6 fruit fly cellular contexts compared by ENCODE assay signal in the genomic region with DNA sequence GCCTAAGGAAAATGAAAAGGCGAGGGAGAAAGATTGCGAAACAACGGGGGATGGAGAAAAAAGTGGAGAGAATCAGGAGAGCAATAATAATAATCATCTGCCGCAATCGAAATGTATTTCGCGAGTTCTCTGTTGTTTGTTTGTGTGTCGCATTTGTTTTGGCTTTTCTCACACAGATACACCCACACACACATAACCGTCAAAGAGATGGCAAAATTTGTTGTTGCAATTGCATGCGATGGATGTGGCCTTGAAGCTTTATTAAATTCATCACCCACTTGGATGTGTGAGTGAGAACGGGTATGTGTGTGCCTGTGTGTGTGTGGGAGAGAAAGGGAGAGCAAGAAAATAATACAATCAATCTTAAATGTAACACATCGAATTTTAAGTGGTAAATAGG.
TF ChIP-seq lines count a peak whose summit lies in the region.

No protein-coding gene starts in this region.

- TF ChIP-seq CTCF in whole organism, embryonic (GFP tag; optimal IDR thresholded peaks at IDR 0.05; lab: Kevin White, UChicago): no peak

TF ChIP-seq in whole organism, 6 proteins besides CTCF, POLR2A, EP300 and RAD21:
- TF ChIP-seq usp (GFP tag; optimal IDR thresholded peaks at IDR 0.05; lab: Kevin White, UChicago) (no peak), Dll (optimal IDR thresholded peaks at IDR 0.05; lab: Kevin White, UChicago) (peak; percentile 52), CG8478 (optimal IDR thresholded peaks at IDR 0.05; lab: Kevin White, UChicago) (no peak), pan (optimal IDR thresholded peaks at IDR 0.05; lab: Kevin White, UChicago) (no peak), psq (optimal IDR thresholded peaks at IDR 0.05; lab: Kevin White, UChicago) (no peak), EcR (GFP tag; optimal IDR thresholded peaks at IDR 0.05; lab: Kevin White, UChicago) (no peak)

TF ChIP-seq in whole organism, adult, 20 proteins besides CTCF, POLR2A, EP300 and RAD21:
- TF ChIP-seq cic (GFP tag; optimal IDR thresholded peaks at IDR 0.05; lab: Kevin White, UChicago) (peak; percentile 52), kay (GFP tag; lab: Kevin White, UChicago; ENCODE audit: borderline replicate concordance) (peak; percentile 97), Mnt (GFP tag; optimal IDR thresholded peaks at IDR 0.05; lab: Kevin White, UChicago) (no peak)

TF ChIP-seq in whole organism, embryonic, 481 proteins besides CTCF, POLR2A, EP300 and RAD21 (continues in another document):
- TF ChIP-seq CG31365 (tag; optimal IDR thresholded peaks at IDR 0.05; lab: Kevin White, UChicago) (no peak), CG12071 (GFP tag; optimal IDR thresholded peaks at IDR 0.05; lab: Kevin White, UChicago) (no peak), CG9727 (GFP tag; optimal IDR thresholded peaks at IDR 0.05; lab: Kevin White, UChicago) (no peak), CG5953 (GFP tag; IDR thresholded peaks at IDR 0.05; lab: Robert Waterston, UW) (no peak), hb (GFP tag; IDR thresholded peaks at IDR 0.05; lab: Robert Waterston, UW; ENCODE audit: partially characterized antibody) (no peak), jumu (GFP tag; optimal IDR thresholded peaks at IDR 0.05; lab: Kevin White, UChicago) (no peak), emc (GFP tag; optimal IDR thresholded peaks at IDR 0.05; lab: Kevin White, UChicago) (no peak), CG4282 (GFP tag; optimal IDR thresholded peaks at IDR 0.05; lab: Kevin White, UChicago) (no peak), sens (GFP tag; lab: Kevin White, UChicago) (no peak), Trl (optimal IDR thresholded peaks at IDR 0.05; lab: Kevin White, UChicago) (peak in 1 of 2 experiments; percentile 16), Trl (GFP tag; optimal IDR thresholded peaks at IDR 0.05; lab: Kevin White, UChicago) (no peak), fd96Cb (tag; optimal IDR thresholded peaks at IDR 0.05; lab: Kevin White, UChicago) (no peak), bigmax (GFP tag; optimal IDR thresholded peaks at IDR 0.05; lab: Kevin White, UChicago) (no peak), CG9817 (tag; optimal IDR thresholded peaks at IDR 0.05; lab: Kevin White, UChicago) (no peak), Lim3 (GFP tag; IDR thresholded peaks at IDR 0.05; lab: Robert Waterston, UW) (no peak), Dll (GFP tag; IDR thresholded peaks at IDR 0.05; lab: Robert Waterston, UW; ENCODE audit: partially characterized antibody) (no peak), ab (GFP tag; optimal IDR thresholded peaks at IDR 0.05; lab: Kevin White, UChicago) (no peak), CG17328 (GFP tag; IDR thresholded peaks at IDR 0.05; lab: Robert Waterston, UW) (no peak), CG14710 (tag; optimal IDR thresholded peaks at IDR 0.05; lab: Kevin White, UChicago) (no peak), zfh1 (GFP tag; IDR thresholded peaks at IDR 0.05; lab: Robert Waterston, UW) (no peak), ftz-f1 (GFP tag; optimal IDR thresholded peaks at IDR 0.05; lab: Kevin White, UChicago) (peak; percentile 52)

TF ChIP-seq in whole organism, prepupa, 60 proteins besides CTCF, POLR2A, EP300 and RAD21:
- TF ChIP-seq eg (GFP tag; IDR thresholded peaks at IDR 0.05; lab: Robert Waterston, UW) (no peak), CG6792 (GFP tag; optimal IDR thresholded peaks at IDR 0.05; lab: Kevin White, UChicago) (no peak), CG15336 (GFP tag; IDR thresholded peaks at IDR 0.05; lab: Robert Waterston, UW) (no peak), Sox14 (GFP tag; optimal IDR thresholded peaks at IDR 0.05; lab: Kevin White, UChicago) (peak; percentile 9), vri (GFP tag; optimal IDR thresholded peaks at IDR 0.05; lab: Kevin White, UChicago) (peak; percentile 23), CG9139 (GFP tag; optimal IDR thresholded peaks at IDR 0.05; lab: Kevin White, UChicago) (no peak), dac (GFP tag; optimal IDR thresholded peaks at IDR 0.05; lab: Kevin White, UChicago) (no peak), acj6 (GFP tag; optimal IDR thresholded peaks at IDR 0.05; lab: Kevin White, UChicago) (no peak), svp (GFP tag; lab: Kevin White, UChicago) (peak; percentile 64), net (GFP tag; optimal IDR thresholded peaks at IDR 0.05; lab: Kevin White, UChicago) (no peak)

TF ChIP-seq in whole organism, pupa, 21 proteins besides CTCF, POLR2A, EP300 and RAD21:
- TF ChIP-seq Pif1A (GFP tag; optimal IDR thresholded peaks at IDR 0.05; lab: Kevin White, UChicago) (no peak), EcR (GFP tag; optimal IDR thresholded peaks at IDR 0.05; lab: Kevin White, UChicago) (peak; percentile 36)

TF ChIP-seq in whole organism, wandering third instar larva, 38 proteins besides CTCF, POLR2A, EP300 and RAD21:
- TF ChIP-seq Abd-B (GFP tag; optimal IDR thresholded peaks at IDR 0.05; lab: Kevin White, UChicago): no peak
- TF ChIP-seq CG9705 (GFP tag; optimal IDR thresholded peaks at IDR 0.05; lab: Kevin White, UChicago): no peak
- no peak for TF ChIP-seq sv (GFP tag; optimal IDR thresholded peaks at IDR 0.05; lab: Kevin White, UChicago)
- TF ChIP-seq rgr (GFP tag; optimal IDR thresholded peaks at IDR 0.05; lab: Kevin White, UChicago): no peak
- no peak for TF ChIP-seq usp (GFP tag; optimal IDR thresholded peaks at IDR 0.05; lab: Kevin White, UChicago)
- TF ChIP-seq Hnf4 (GFP tag; optimal IDR thresholded peaks at IDR 0.05; lab: Kevin White, UChicago): no peak
- TF ChIP-seq Dif (GFP tag; optimal IDR thresholded peaks at IDR 0.05; lab: Kevin White, UChicago; ENCODE audit: partially characterized antibody): peak; percentile 37
- TF ChIP-seq Hr83 (GFP tag; optimal IDR thresholded peaks at IDR 0.05; lab: Kevin White, UChicago; ENCODE audit: poor library complexity, severe bottlenecking): no peak
- TF ChIP-seq sage (GFP tag; optimal IDR thresholded peaks at IDR 0.05; lab: Kevin White, UChicago): peak; percentile 30
- no peak for TF ChIP-seq tai (GFP tag; optimal IDR thresholded peaks at IDR 0.05; lab: Kevin White, UChicago)
- no peak for TF ChIP-seq pan (optimal IDR thresholded peaks at IDR 0.05; lab: Kevin White, UChicago)
- TF ChIP-seq dl (GFP tag; optimal IDR thresholded peaks at IDR 0.05; lab: Kevin White, UChicago; ENCODE audit: insufficient read depth in 1 of 2, partially characterized antibody in 2 of 2): peak; percentile 8 to 15
- no peak for TF ChIP-seq dmrt93B (GFP tag; optimal IDR thresholded peaks at IDR 0.05; lab: Kevin White, UChicago)
- peak; percentile 37 for TF ChIP-seq h (GFP tag; optimal IDR thresholded peaks at IDR 0.05; lab: Kevin White, UChicago)
- TF ChIP-seq Dfd (GFP tag; optimal IDR thresholded peaks at IDR 0.05; lab: Kevin White, UChicago): no peak
- TF ChIP-seq Myc (optimal IDR thresholded peaks at IDR 0.05; lab: Kevin White, UChicago): no peak
- no peak for TF ChIP-seq CrebA (GFP tag; optimal IDR thresholded peaks at IDR 0.05; lab: Kevin White, UChicago; ENCODE audit: borderline replicate concordance)
- no peak for TF ChIP-seq lola (GFP tag; optimal IDR thresholded peaks at IDR 0.05; lab: Kevin White, UChicago)
- TF ChIP-seq dsf (GFP tag; optimal IDR thresholded peaks at IDR 0.05; lab: Kevin White, UChicago; ENCODE audit: borderline replicate concordance): no peak
- TF ChIP-seq br (GFP tag; optimal IDR thresholded peaks at IDR 0.05; lab: Kevin White, UChicago): no peak
- TF ChIP-seq OdsH (GFP tag; optimal IDR thresholded peaks at IDR 0.05; lab: Kevin White, UChicago): no peak
- no peak for TF ChIP-seq Hr78 (GFP tag; optimal IDR thresholded peaks at IDR 0.05; lab: Kevin White, UChicago)
- TF ChIP-seq psq (GFP tag; optimal IDR thresholded peaks at IDR 0.05; lab: Kevin White, UChicago): peak; percentile 76
- no peak for TF ChIP-seq GATAd (GFP tag; optimal IDR thresholded peaks at IDR 0.05; lab: Kevin White, UChicago)
- peak; percentile 49 for TF ChIP-seq Jra (GFP tag; optimal IDR thresholded peaks at IDR 0.05; lab: Kevin White, UChicago)
- no peak for TF ChIP-seq Rel (GFP tag; optimal IDR thresholded peaks at IDR 0.05; lab: Kevin White, UChicago)
- TF ChIP-seq Rel (tag; optimal IDR thresholded peaks at IDR 0.05; lab: Kevin White, UChicago): peak; percentile 71
- TF ChIP-seq foxo (GFP tag; optimal IDR thresholded peaks at IDR 0.05; lab: Kevin White, UChicago): no peak
- TF ChIP-seq N (GFP tag; optimal IDR thresholded peaks at IDR 0.05; lab: Kevin White, UChicago): peak; percentile 17
- peak; percentile 22 for TF ChIP-seq brk (GFP tag; optimal IDR thresholded peaks at IDR 0.05; lab: Kevin White, UChicago)
- no peak for TF ChIP-seq Sp1 (GFP tag; optimal IDR thresholded peaks at IDR 0.05; lab: Kevin White, UChicago)
- TF ChIP-seq ey (GFP tag; optimal IDR thresholded peaks at IDR 0.05; lab: Kevin White, UChicago): no peak
- TF ChIP-seq woc (GFP tag; optimal IDR thresholded peaks at IDR 0.05; lab: Kevin White, UChicago): no peak
TF ChIP-seq in whole organism, wandering third instar larva: peak in this region for 9.
